Worm (Caenorhabditis elegans): ENCODE results near the gene Y39A1A.3.

The Y39A1A.3 gene

ce11 chrIII:10565926-10566325, 30.4 kb downstream of the Y39A1A.3 start, which contains the start of gene acdh-11:
Gene acdh-11, plus strand, starts transcription at chrIII:10566258.
- TF ChIP-seq unc-62 (GFP tag; optimal IDR thresholded peaks at IDR 0.05), result no peak

- TF ChIP-seq unc-62 (GFP tag; optimal IDR thresholded peaks at IDR 0.05), result no peak
These were observed 33.7 kb downstream of the Y39A1A.3 start for ce11 chrIII:10562542-10562941.

ce11 chrIII:10561904-10562303, 34.4 kb downstream of the Y39A1A.3 start, which contains the start of gene Y45F3A.1:
Gene Y45F3A.1, minus strand, starts transcription at chrIII:10561915.
- TF ChIP-seq unc-62 (GFP tag; optimal IDR thresholded peaks at IDR 0.05), result no peak

ce11 chrIII:10560296-10560695, 36.0 kb downstream of the Y39A1A.3 start, which contains the start of gene rab-30:
Gene rab-30, plus strand, starts transcription at chrIII:10560596.
- no peak for TF ChIP-seq unc-62 (GFP tag; optimal IDR thresholded peaks at IDR 0.05)

- TF ChIP-seq unc-62 (GFP tag; optimal IDR thresholded peaks at IDR 0.05), result no peak
These were observed 38.4 kb downstream of the Y39A1A.3 start, which contains the start of gene T21C12.4 for ce11 chrIII:10557910-10558309. Gene T21C12.4, minus strand, starts transcription at chrIII:10558010.

- no peak for TF ChIP-seq unc-62 (GFP tag; optimal IDR thresholded peaks at IDR 0.05)
These were observed 43.4 kb downstream of the Y39A1A.3 start, which contains the start of gene T21C12.8 for ce11 chrIII:10552929-10553328. Gene T21C12.8, minus strand, starts transcription at chrIII:10553029.
